Fruit fly (Drosophila melanogaster) whole organism, wandering third instar larva: ENCODE results near the gene CG17294.
A peak's percentile ranks its signal among the peaks of the same experiment; 100 is the strongest.

Experiments used
- Abd-B ChIP-seq: fragments of >200 bp; optimal IDR thresholded peaks from 2 replicates; lab custom pipeline; 2017; ENCODE audit warnings: missing biosample characterization, missing genetic modification characterization
- CG32264 ChIP-seq: fragments of 200-800 bp; sonication (Bioruptor generic); optimal IDR thresholded peaks from 2 replicates; lab custom pipeline; 2016; ENCODE audit warnings: missing biosample characterization, missing genetic modification characterization
- CG9705 ChIP-seq: fragments of 200-800 bp; sonication (Bioruptor generic); optimal IDR thresholded peaks from 2 replicates; lab custom pipeline; 2018; ENCODE audit warnings: missing biosample characterization, mild to moderate bottlenecking, missing genetic modification characterization
- CrebA ChIP-seq: fragments of 200-800 bp; sonication (Bioruptor generic); optimal IDR thresholded peaks from 2 replicates; lab custom pipeline; 2016; ENCODE audit warnings: missing biosample characterization, mild to moderate bottlenecking, missing genetic modification characterization, borderline replicate concordance
- Dfd ChIP-seq: fragments of >200 bp; optimal IDR thresholded peaks from 2 replicates; lab custom pipeline; 2017; ENCODE audit warnings: missing biosample characterization, missing genetic modification characterization
- Dif ChIP-seq: fragments of 200-275, 200-300 bp; sonication (Bioruptor generic); optimal IDR thresholded peaks from 2 replicates; lab custom pipeline; 2018; ENCODE audit warnings: missing biosample characterization, missing genetic modification characterization; ENCODE audit not compliant: partially characterized antibody
- GATAd ChIP-seq: sonication (Bioruptor generic); optimal IDR thresholded peaks from 2 replicates; lab custom pipeline; 2016; ENCODE audit warnings: missing biosample characterization, missing genetic modification characterization
- HLH106 ChIP-seq: fragments of 200-800 bp; optimal IDR thresholded peaks from 3 replicates; lab custom pipeline; 2019; ENCODE audit warnings: missing biosample characterization, mild to moderate bottlenecking, missing genetic modification characterization, moderate library complexity
- Hnf4 ChIP-seq: fragments of 200-800 bp; sonication (Bioruptor generic); optimal IDR thresholded peaks from 2 replicates; lab custom pipeline; 2016; ENCODE audit warnings: missing biosample characterization, mild to moderate bottlenecking, missing genetic modification characterization
- Hr78 ChIP-seq: fragments of >200 bp; optimal IDR thresholded peaks from 2 replicates; lab custom pipeline; 2017; ENCODE audit warnings: missing biosample characterization, missing genetic modification characterization
- Hr83 ChIP-seq: fragments of 200-300 bp; sonication (Bioruptor generic); optimal IDR thresholded peaks from 2 replicates; lab custom pipeline; 2016; ENCODE audit warnings: missing biosample characterization, mild to moderate bottlenecking, missing genetic modification characterization, moderate library complexity; ENCODE audit not compliant: poor library complexity, severe bottlenecking
- Jra ChIP-seq: sonication (Bioruptor generic); optimal IDR thresholded peaks from 2 replicates; lab custom pipeline; 2016; ENCODE audit warnings: missing biosample characterization, missing genetic modification characterization
- Mio ChIP-seq: sonication (Bioruptor generic); optimal IDR thresholded peaks from 2 replicates; lab custom pipeline; 2016; ENCODE audit warnings: missing biosample characterization, missing genetic modification characterization
- Myc ChIP-seq: fragments of >200 bp; optimal IDR thresholded peaks from 2 replicates; lab custom pipeline; 2017
- N ChIP-seq: fragments of >200 bp; optimal IDR thresholded peaks from 2 replicates; lab custom pipeline; 2018; ENCODE audit warnings: missing biosample characterization, missing external identifiers, missing genetic modification characterization
- OdsH ChIP-seq: fragments of 200-800 bp; sonication (Bioruptor generic); optimal IDR thresholded peaks from 2 replicates; lab custom pipeline; 2016; ENCODE audit warnings: missing biosample characterization, mild to moderate bottlenecking, missing genetic modification characterization
- Rel ChIP-seq, 2 experiments: fragments of 200-800 bp; sonication (Bioruptor generic) in 1 of 2; optimal IDR thresholded peaks; 2 replicates in 1 of 2; 3 replicates in 1 of 2; lab custom pipeline; 2016 to 2019; ENCODE audit warnings: mild to moderate bottlenecking in 2 of 2, missing biosample characterization in 2 of 2, missing genetic modification characterization in 2 of 2, moderate library complexity in 1 of 2
- Sp1 ChIP-seq: fragments of 200-800 bp; sonication (Bioruptor generic); optimal IDR thresholded peaks from 3 replicates; lab custom pipeline; 2019; ENCODE audit warnings: missing biosample characterization, mild to moderate bottlenecking, missing genetic modification characterization, moderate library complexity
- Vsx2 ChIP-seq: fragments of 200-300, 225-300 bp; sonication (Bioruptor generic); optimal IDR thresholded peaks from 2 replicates; lab custom pipeline; 2018; ENCODE audit warnings: missing biosample characterization, missing genetic modification characterization; ENCODE audit not compliant: partially characterized antibody
- br ChIP-seq: fragments of 200-800 bp; sonication (Bioruptor generic); optimal IDR thresholded peaks from 2 replicates; lab custom pipeline; 2016; ENCODE audit warnings: missing biosample characterization, missing genetic modification characterization
- brk ChIP-seq: fragments of 200-800 bp; sonication (Bioruptor generic); optimal IDR thresholded peaks from 2 replicates; lab custom pipeline; 2016; ENCODE audit warnings: missing biosample characterization, mild to moderate bottlenecking, missing genetic modification characterization
- dl ChIP-seq, 2 experiments: fragments of 175-275, 200-275 bp in 1 of 2; fragments of 200-275 bp in 1 of 2; sonication (Bioruptor generic); optimal IDR thresholded peaks; lab custom pipeline; 2018; ENCODE audit warnings: mild to moderate bottlenecking in 2 of 2, missing biosample characterization in 2 of 2, missing genetic modification characterization in 2 of 2, moderate library complexity in 2 of 2; ENCODE audit not compliant: partially characterized antibody in 2 of 2, insufficient read depth in 1 of 2
- dmrt93B ChIP-seq: fragments of 200-800 bp; sonication (Bioruptor generic); optimal IDR thresholded peaks from 2 replicates; lab custom pipeline; 2018; ENCODE audit warnings: missing biosample characterization, mild to moderate bottlenecking, missing genetic modification characterization
- dsf ChIP-seq: sonication (Bioruptor generic); optimal IDR thresholded peaks from 2 replicates; lab custom pipeline; 2016; ENCODE audit warnings: missing biosample characterization, missing genetic modification characterization, borderline replicate concordance
- ey ChIP-seq: fragments of 200-800 bp; sonication (Bioruptor generic); optimal IDR thresholded peaks from 2 replicates; lab custom pipeline; 2016; ENCODE audit warnings: missing biosample characterization, missing genetic modification characterization
- foxo ChIP-seq, 2 experiments: fragments of 200-800 bp; sonication (Bioruptor generic); optimal IDR thresholded peaks; 2 replicates in 1 of 2; 3 replicates in 1 of 2; lab custom pipeline; 2016 to 2017; ENCODE audit warnings: missing biosample characterization in 2 of 2, missing genetic modification characterization in 2 of 2
- fru ChIP-seq: fragments of 200-800 bp; sonication (Bioruptor generic); optimal IDR thresholded peaks from 3 replicates; lab custom pipeline; 2016; ENCODE audit warnings: missing biosample characterization, mild to moderate bottlenecking, missing genetic modification characterization
- h ChIP-seq: fragments of 200-800 bp; sonication (Bioruptor generic); optimal IDR thresholded peaks from 3 replicates; lab custom pipeline; 2016; ENCODE audit warnings: missing biosample characterization, mild to moderate bottlenecking, missing genetic modification characterization
- jim ChIP-seq: fragments of 175-275, 200-325 bp; sonication (Bioruptor generic); optimal IDR thresholded peaks from 2 replicates; lab custom pipeline; 2016; ENCODE audit warnings: missing biosample characterization, mild to moderate bottlenecking, missing genetic modification characterization
- lola ChIP-seq: fragments of >200 bp; optimal IDR thresholded peaks from 2 replicates; lab custom pipeline; 2017; ENCODE audit warnings: missing biosample characterization, missing genetic modification characterization
- pan ChIP-seq: fragments of >200 bp; optimal IDR thresholded peaks from 2 replicates; lab custom pipeline; 2017
- psq ChIP-seq: fragments of 200-800 bp; sonication (Bioruptor generic); optimal IDR thresholded peaks from 3 replicates; lab custom pipeline; 2017; ENCODE audit warnings: missing biosample characterization, mild to moderate bottlenecking, missing genetic modification characterization, moderate library complexity
- rgr ChIP-seq: fragments of 200-800 bp; sonication (Bioruptor generic); optimal IDR thresholded peaks from 3 replicates; lab custom pipeline; 2016; ENCODE audit warnings: missing biosample characterization, mild to moderate bottlenecking, missing genetic modification characterization
- sage ChIP-seq: fragments of 200-800 bp; sonication (Bioruptor generic); optimal IDR thresholded peaks from 2 replicates; lab custom pipeline; 2016; ENCODE audit warnings: missing biosample characterization, mild to moderate bottlenecking, missing genetic modification characterization
- sv ChIP-seq: fragments of 200-800 bp; sonication (Bioruptor generic); optimal IDR thresholded peaks from 3 replicates; lab custom pipeline; 2016; ENCODE audit warnings: missing biosample characterization, missing genetic modification characterization
- tai ChIP-seq: sonication (Bioruptor generic); optimal IDR thresholded peaks from 2 replicates; lab custom pipeline; 2016; ENCODE audit warnings: missing biosample characterization, missing genetic modification characterization
- usp ChIP-seq: fragments of >200 bp; optimal IDR thresholded peaks from 2 replicates; lab custom pipeline; 2017; ENCODE audit warnings: missing biosample characterization, missing genetic modification characterization
- woc ChIP-seq: sonication (Bioruptor generic); optimal IDR thresholded peaks from 2 replicates; lab custom pipeline; 2016; ENCODE audit warnings: missing biosample characterization, mild to moderate bottlenecking, missing genetic modification characterization

The CG17294 gene

DNA sequence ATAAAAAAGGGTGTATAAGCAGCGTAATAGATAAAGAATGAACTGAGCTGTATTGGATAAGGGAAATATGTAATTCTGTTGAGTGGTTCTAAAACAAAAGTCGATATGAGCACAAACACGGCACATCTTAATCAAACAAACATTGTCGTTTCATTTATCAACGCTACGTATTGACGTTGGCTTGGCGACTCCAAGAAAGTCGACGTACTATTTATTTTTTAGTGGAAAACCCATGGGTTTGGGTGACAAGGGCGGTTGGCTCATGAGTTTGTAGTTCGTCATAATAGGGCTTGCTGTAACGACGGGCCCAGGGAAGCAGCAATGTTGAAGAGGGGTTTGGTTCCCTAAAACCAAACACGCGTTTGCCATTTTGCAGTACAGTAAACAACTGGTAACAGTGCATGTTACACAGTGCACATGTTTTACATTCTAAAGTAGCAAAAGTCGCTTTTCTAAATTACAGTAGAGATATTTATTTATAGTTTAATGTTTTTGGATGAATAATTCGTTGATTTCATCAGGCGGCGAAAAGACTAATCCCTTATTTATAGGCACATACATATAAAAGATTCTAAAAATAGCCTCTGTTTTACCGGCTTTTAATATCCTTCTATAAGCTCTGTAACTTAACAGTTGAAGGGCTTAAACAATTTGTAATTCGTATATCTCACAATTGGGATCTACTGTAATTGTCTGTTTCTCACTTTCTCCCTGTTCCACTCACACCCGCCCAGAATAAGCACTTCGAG is 15.5 kb upstream of the CG17294 start:
- TF ChIP-seq Hr78 (GFP tag; lab: Kevin White, UChicago) (no peak), pan (lab: Kevin White, UChicago) (no peak), rgr (GFP tag; lab: Kevin White, UChicago) (peak; percentile 17), Hnf4 (GFP tag; lab: Kevin White, UChicago) (peak; percentile 1), ey (GFP tag; lab: Kevin White, UChicago) (peak; percentile 64), Dfd (GFP tag; lab: Kevin White, UChicago) (no peak), foxo (GFP tag; optimal IDR thresholded peaks at IDR 0.05; lab: Kevin White, UChicago) (peak in 1 of 2 experiments; percentile 49), dl (GFP tag; optimal IDR thresholded peaks at IDR 0.05; lab: Kevin White, UChicago; ENCODE audit: insufficient read depth in 1 of 2, partially characterized antibody in 2 of 2) (no peak), Sp1 (peak; percentile 33), OdsH (peak; percentile 36), psq (GFP tag; lab: Kevin White, UChicago) (peak; percentile 59), sv (GFP tag; lab: Kevin White, UChicago) (no peak), usp (no peak), br (GFP tag; lab: Kevin White, UChicago) (peak; percentile 46), HLH106 (tag; lab: Kevin White, UChicago) (peak; percentile 59), GATAd (GFP tag; lab: Kevin White, UChicago) (no peak), h (GFP tag; lab: Kevin White, UChicago) (peak; percentile 70), woc (GFP tag; lab: Kevin White, UChicago) (peak; percentile 35), dmrt93B (GFP tag; lab: Kevin White, UChicago) (peak; percentile 28), CG32264 (no peak), Mio (GFP tag; lab: Kevin White, UChicago) (no peak), CG9705 (GFP tag; lab: Kevin White, UChicago) (peak; percentile 7), fru (peak; percentile 75)

- peak; percentile 53 for TF ChIP-seq CG9705 (GFP tag; lab: Kevin White, UChicago)
- peak; percentile 48 for TF ChIP-seq sage
- TF ChIP-seq brk (GFP tag; lab: Kevin White, UChicago), result peak; percentile 72
- TF ChIP-seq CrebA (GFP tag; lab: Kevin White, UChicago), result no peak
- no peak for TF ChIP-seq GATAd (GFP tag; lab: Kevin White, UChicago)
- TF ChIP-seq Vsx2 (GFP tag; lab: Kevin White, UChicago), result peak; percentile 49
- peak; percentile 82 for TF ChIP-seq psq (GFP tag; lab: Kevin White, UChicago)
- TF ChIP-seq Sp1, result peak; percentile 74
- TF ChIP-seq Rel (GFP tag; optimal IDR thresholded peaks at IDR 0.05; lab: Kevin White, UChicago), result no peak
- TF ChIP-seq Rel (tag; optimal IDR thresholded peaks at IDR 0.05; lab: Kevin White, UChicago), result peak; percentile 41
- no peak for TF ChIP-seq dl (GFP tag; optimal IDR thresholded peaks at IDR 0.05; lab: Kevin White, UChicago; ENCODE audit: insufficient read depth in 1 of 2, partially characterized antibody in 2 of 2)
- peak; percentile 89 for TF ChIP-seq fru
- no peak for TF ChIP-seq Myc
- no peak for TF ChIP-seq usp
- no peak for TF ChIP-seq jim (GFP tag; lab: Kevin White, UChicago)
- TF ChIP-seq woc (GFP tag; lab: Kevin White, UChicago), result peak; percentile 93
- peak; percentile 83 for TF ChIP-seq Jra
- peak; percentile 66 for TF ChIP-seq sv (GFP tag; lab: Kevin White, UChicago)
- TF ChIP-seq CG32264, result peak; percentile 62
- TF ChIP-seq pan (lab: Kevin White, UChicago), result no peak
- no peak for TF ChIP-seq lola (GFP tag; lab: Kevin White, UChicago)
- TF ChIP-seq HLH106 (tag; lab: Kevin White, UChicago), result peak; percentile 80
- TF ChIP-seq Hr83 (GFP tag; lab: Kevin White, UChicago), result peak; percentile 49
- peak; percentile 85 for TF ChIP-seq br (GFP tag; lab: Kevin White, UChicago)
- TF ChIP-seq N (GFP tag; lab: Kevin White, UChicago), result no peak
- no peak for TF ChIP-seq dsf (GFP tag; lab: Kevin White, UChicago)
- TF ChIP-seq Dif (GFP tag; lab: Kevin White, UChicago), result peak; percentile 33
- TF ChIP-seq ey (GFP tag; lab: Kevin White, UChicago), result peak; percentile 90
- no peak for TF ChIP-seq Dfd (GFP tag; lab: Kevin White, UChicago)
- TF ChIP-seq tai (GFP tag; lab: Kevin White, UChicago), result peak; percentile 63
- TF ChIP-seq foxo (GFP tag; optimal IDR thresholded peaks at IDR 0.05; lab: Kevin White, UChicago), result peak in 1 of 2 experiments; percentile 90
- no peak for TF ChIP-seq Mio (GFP tag; lab: Kevin White, UChicago)
- TF ChIP-seq Hr78 (GFP tag; lab: Kevin White, UChicago), result no peak
- peak; percentile 66 for TF ChIP-seq dmrt93B (GFP tag; lab: Kevin White, UChicago)
- peak; percentile 86 for TF ChIP-seq rgr (GFP tag; lab: Kevin White, UChicago)
- peak; percentile 91 for TF ChIP-seq OdsH
- TF ChIP-seq Abd-B, result no peak
- TF ChIP-seq h (GFP tag; lab: Kevin White, UChicago), result peak; percentile 89
- TF ChIP-seq Hnf4 (GFP tag; lab: Kevin White, UChicago), result peak; percentile 86
Measured at dm6 chr2L:8362273-8362954, 14.4 kb upstream of the CG17294 start, which contains the start of gene CG7627. Gene CG7627 (minus strand): TSS chr2L:8362469.
